Worm (Caenorhabditis elegans) whole organism, L2 larva: ENCODE data around the gene nhr-218.

Source experiments
- F13H6.1 ChIP-seq: sonication (generic microtip); optimal IDR thresholded peaks from 2 replicates; lab custom pipeline; 2016; ENCODE audit warnings: missing genetic modification characterization, missing compliant biosample characterization
- dmd-4 ChIP-seq: sonication (generic microtip); optimal IDR thresholded peaks from 2 replicates; lab custom pipeline; 2017; ENCODE audit warnings: missing biosample characterization, missing genetic modification characterization
- nhr-237 ChIP-seq: fragments of 150-350 bp; optimal IDR thresholded peaks from 2 replicates; lab custom pipeline; 2014; ENCODE audit warnings: missing biosample characterization, missing genetic modification characterization
- nhr-6 ChIP-seq: fragments of 150-350 bp; optimal IDR thresholded peaks from 2 replicates; lab custom pipeline; 2014; ENCODE audit warnings: missing biosample characterization, missing genetic modification characterization
- skn-1 ChIP-seq: sonication (generic microtip); optimal IDR thresholded peaks from 2 replicates; lab custom pipeline; 2017; ENCODE audit warnings: missing biosample characterization, missing genetic modification characterization
- snpc-4 ChIP-seq: fragments of 150-350 bp; optimal IDR thresholded peaks from 2 replicates; lab custom pipeline; 2014; ENCODE audit warnings: missing biosample characterization, missing genetic modification characterization
- unc-39 ChIP-seq: fragments of 150-350 bp; optimal IDR thresholded peaks from 2 replicates; lab custom pipeline; 2014; ENCODE audit warnings: missing biosample characterization, missing genetic modification characterization

DNA sequence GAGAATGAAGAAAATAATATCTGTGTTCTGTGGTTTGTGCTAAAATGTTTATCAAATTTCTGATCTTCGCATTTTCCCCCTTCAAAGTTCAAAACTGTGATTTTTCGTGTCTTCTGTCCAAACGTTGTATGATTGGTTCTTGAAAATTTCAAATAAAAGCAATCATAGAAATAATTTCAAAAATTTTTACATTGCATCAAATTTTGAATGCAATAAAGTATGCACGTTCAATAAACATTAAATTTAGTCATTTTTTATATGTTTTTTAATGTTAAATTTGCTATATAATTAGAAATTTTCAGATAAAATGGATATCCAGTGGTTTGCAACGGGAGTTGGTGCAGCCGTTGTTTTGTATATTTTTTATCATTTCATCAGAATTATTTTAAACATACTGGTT, 34.2 kb upstream of the nhr-218 start, which contains the start of gene stdh-2:
- TF ChIP-seq snpc-4 (tag; lab: Kevin White, UChicago) (no peak), nhr-237 (tag; lab: Kevin White, UChicago) (no peak), skn-1 (tag; lab: Kevin White, UChicago) (no peak), dmd-4 (tag; lab: Kevin White, UChicago) (no peak), unc-39 (tag; lab: Kevin White, UChicago) (no peak), F13H6.1 (tag; lab: Kevin White, UChicago) (no peak), nhr-6 (tag; lab: Kevin White, UChicago) (no peak)
